Worm (Caenorhabditis elegans): Measurements from ENCODE around the gene C33B4.5.

Gene C33B4.5

ce11 chrII:11383058-11383457 is at the start of gene C33B4.5, which contains the start of gene C33B4.4:
Gene C33B4.5, plus strand, starts transcription at chrII:11383327.
Gene C33B4.4, minus strand, starts transcription at chrII:11383442.
- TF ChIP-seq ceh-9 (tag; optimal IDR thresholded peaks at IDR 0.05): no peak
- no peak for TF ChIP-seq elt-1 (tag; optimal IDR thresholded peaks at IDR 0.05)
- TF ChIP-seq nhr-43 (tag; optimal IDR thresholded peaks at IDR 0.05; ENCODE audit: poor library complexity, severe bottlenecking): no peak
- TF ChIP-seq fos-1 (tag; optimal IDR thresholded peaks at IDR 0.05): no peak
- TF ChIP-seq nhr-23 (tag; optimal IDR thresholded peaks at IDR 0.05): no peak
- no peak for TF ChIP-seq jun-1 (tag; optimal IDR thresholded peaks at IDR 0.05)

DNA sequence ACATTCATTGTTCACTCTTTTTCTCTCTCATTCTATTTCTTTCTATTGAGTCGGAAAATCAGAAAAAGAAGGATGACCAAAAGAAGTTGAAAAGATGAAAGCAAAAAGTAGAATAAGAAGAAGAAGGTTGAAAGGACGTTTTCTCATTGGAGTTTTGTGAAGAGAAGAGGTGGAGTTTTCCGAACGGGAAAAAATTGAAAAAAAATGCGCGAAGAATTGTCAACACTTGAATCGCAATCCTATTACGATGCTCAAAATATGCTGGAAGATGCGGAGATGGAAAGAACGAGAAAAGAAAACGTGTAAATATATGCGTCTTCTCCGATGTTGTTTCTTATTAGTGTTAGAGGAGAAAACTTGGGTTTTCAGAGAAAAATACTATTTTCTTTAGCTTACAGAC is 49.8 kb upstream of the C33B4.5 start:
- TF ChIP-seq elt-1 (tag; optimal IDR thresholded peaks at IDR 0.05): no peak
- TF ChIP-seq fkh-10 (GFP tag; optimal IDR thresholded peaks at IDR 0.05): peak; percentile 83

DNA sequence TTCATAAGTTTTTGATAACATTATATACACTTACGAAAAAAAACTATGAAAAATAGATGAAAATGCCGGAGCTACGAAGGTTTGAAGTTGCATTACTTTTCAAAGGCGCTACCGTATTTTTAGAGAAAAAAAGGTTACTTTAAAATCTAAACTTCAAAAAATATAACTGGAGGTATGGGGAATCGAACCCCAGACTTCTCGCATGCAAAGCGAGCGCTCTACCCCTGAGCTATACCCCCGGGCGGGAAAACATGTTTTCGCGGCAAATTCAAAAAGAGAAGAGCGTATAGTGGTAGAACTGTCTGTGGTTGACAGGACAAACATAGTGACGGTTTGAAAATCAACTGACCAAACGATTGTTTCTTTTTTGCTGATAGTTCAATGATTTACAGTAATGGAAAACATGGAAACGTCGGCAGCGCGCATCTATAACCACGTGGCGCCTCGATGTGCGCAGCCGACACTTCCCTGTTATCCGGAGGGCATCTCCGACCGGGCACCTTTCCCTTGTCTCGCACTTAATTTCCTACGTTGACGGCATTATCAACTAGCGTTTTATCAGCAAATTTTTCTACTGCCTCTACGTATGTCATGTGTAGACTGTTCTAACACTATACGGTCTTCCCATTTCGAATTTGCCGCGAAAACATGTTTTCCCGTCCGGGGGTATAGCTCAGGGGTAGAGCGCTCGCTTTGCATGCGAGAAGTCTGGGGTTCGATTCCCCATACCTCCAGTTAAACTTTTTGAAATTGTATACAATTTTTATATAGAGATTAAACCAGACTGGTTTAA is 49.1 kb upstream of the C33B4.5 start:
- TF ChIP-seq nhr-12 (tag; optimal IDR thresholded peaks at IDR 0.05): no peak
- peak; percentile 38 for TF ChIP-seq nhr-25 (tag; optimal IDR thresholded peaks at IDR 0.05)
- no peak for TF ChIP-seq ceh-82 (tag; optimal IDR thresholded peaks at IDR 0.05)
- TF ChIP-seq nhr-76 (tag; optimal IDR thresholded peaks at IDR 0.05): no peak
- TF ChIP-seq nhr-237 (tag; optimal IDR thresholded peaks at IDR 0.05): no peak
- no peak for TF ChIP-seq aly-2 (tag; optimal IDR thresholded peaks at IDR 0.05)
- TF ChIP-seq nhr-23 (tag; optimal IDR thresholded peaks at IDR 0.05): no peak
- peak; percentile 67 for TF ChIP-seq elt-2 (tag; optimal IDR thresholded peaks at IDR 0.05)
- TF ChIP-seq R02D3.7 (tag; optimal IDR thresholded peaks at IDR 0.05): no peak
- peak; percentile 66 for TF ChIP-seq snpc-4 (tag; optimal IDR thresholded peaks at IDR 0.05)
- no peak for TF ChIP-seq nhr-67 (tag; optimal IDR thresholded peaks at IDR 0.05)

DNA sequence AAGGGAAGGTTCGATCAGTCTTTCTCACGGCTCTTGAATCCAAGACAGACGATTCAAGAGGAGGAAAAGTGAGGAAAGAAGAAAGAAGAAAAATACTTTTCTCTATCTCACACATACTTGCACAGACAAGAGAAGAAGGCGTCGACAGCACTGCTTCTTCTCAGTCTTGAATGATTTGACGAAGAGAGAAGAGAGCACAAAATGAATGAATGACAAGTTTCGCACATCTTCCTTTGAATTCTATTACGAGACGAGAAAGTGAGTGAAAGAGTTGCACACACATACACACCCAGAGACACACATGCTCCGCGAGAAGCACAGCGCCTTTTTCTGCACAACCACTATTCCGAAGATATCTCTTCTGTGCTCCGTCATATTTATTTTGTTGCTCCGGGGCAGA is 47.5 kb upstream of the C33B4.5 start:
- TF ChIP-seq lin-39 (tag; optimal IDR thresholded peaks at IDR 0.05) (peak; percentile 9), elt-3 (tag; optimal IDR thresholded peaks at IDR 0.05) (no peak), fkh-10 (GFP tag; optimal IDR thresholded peaks at IDR 0.05) (peak; percentile 67)

ce11 chrII:11336163-11336562 is 47.0 kb upstream of the C33B4.5 start:
- TF ChIP-seq nhr-28 (tag; optimal IDR thresholded peaks at IDR 0.05) (peak; percentile 7), nhr-43 (tag; optimal IDR thresholded peaks at IDR 0.05; ENCODE audit: poor library complexity, severe bottlenecking) (peak; percentile 72), nhr-67 (tag; optimal IDR thresholded peaks at IDR 0.05) (no peak), nhr-25 (tag; optimal IDR thresholded peaks at IDR 0.05) (no peak), tbx-2 (tag; optimal IDR thresholded peaks at IDR 0.05) (peak; percentile 33), fos-1 (tag; optimal IDR thresholded peaks at IDR 0.05) (no peak), nhr-23 (tag; optimal IDR thresholded peaks at IDR 0.05) (peak; percentile 71), ztf-4 (tag; optimal IDR thresholded peaks at IDR 0.05) (no peak), elt-3 (tag; optimal IDR thresholded peaks at IDR 0.05) (peak in 1 of 3 experiments; percentile 75)

ce11 chrII:11336640-11337241 is 46.4 kb upstream of the C33B4.5 start:
- no peak for TF ChIP-seq mml-1 (tag; optimal IDR thresholded peaks at IDR 0.05)
- no peak for TF ChIP-seq nfya-1 (tag; optimal IDR thresholded peaks at IDR 0.05; ENCODE audit: insufficient read depth)
- no peak for TF ChIP-seq R02D3.7 (tag; optimal IDR thresholded peaks at IDR 0.05)
- peak; percentile 28 for TF ChIP-seq ama-1 (optimal IDR thresholded peaks at IDR 0.05)
- TF ChIP-seq nhr-43 (tag; optimal IDR thresholded peaks at IDR 0.05; ENCODE audit: poor library complexity, severe bottlenecking): peak; percentile 23

- TF ChIP-seq nhr-43 (tag; optimal IDR thresholded peaks at IDR 0.05; ENCODE audit: poor library complexity, severe bottlenecking) (peak; percentile 43), nhr-23 (tag; optimal IDR thresholded peaks at IDR 0.05) (peak; percentile 52), ama-1 (optimal IDR thresholded peaks at IDR 0.05) (peak; percentile 61), pha-4 (tag; optimal IDR thresholded peaks at IDR 0.05) (no peak), elt-3 (tag; optimal IDR thresholded peaks at IDR 0.05) (peak in 1 of 3 experiments; percentile 72), nhr-25 (tag; optimal IDR thresholded peaks at IDR 0.05) (peak; percentile 4)
Observed at ce11 chrII:11337497-11338040, 45.6 kb upstream of the C33B4.5 start, which contains the start of gene sqt-1. Gene sqt-1, minus strand, starts transcription at chrII:11337837.
